Fruit fly (Drosophila melanogaster) whole organism, wandering third instar larva: ENCODE measurements around the gene Had1.

Experiments
- Abd-B ChIP-seq: fragments of >200 bp; optimal IDR thresholded peaks from 2 replicates; lab custom pipeline; 2017; ENCODE audit warnings: missing biosample characterization, missing genetic modification characterization
- CG32264 ChIP-seq: fragments of 200-800 bp; sonication (Bioruptor generic); optimal IDR thresholded peaks from 2 replicates; lab custom pipeline; 2016; ENCODE audit warnings: missing biosample characterization, missing genetic modification characterization
- GATAd ChIP-seq: sonication (Bioruptor generic); optimal IDR thresholded peaks from 2 replicates; lab custom pipeline; 2016; ENCODE audit warnings: missing biosample characterization, missing genetic modification characterization
- HLH106 ChIP-seq: fragments of 200-800 bp; optimal IDR thresholded peaks from 3 replicates; lab custom pipeline; 2019; ENCODE audit warnings: missing biosample characterization, mild to moderate bottlenecking, missing genetic modification characterization, moderate library complexity
- Myc ChIP-seq: fragments of >200 bp; optimal IDR thresholded peaks from 2 replicates; lab custom pipeline; 2017
- OdsH ChIP-seq: fragments of 200-800 bp; sonication (Bioruptor generic); optimal IDR thresholded peaks from 2 replicates; lab custom pipeline; 2016; ENCODE audit warnings: missing biosample characterization, mild to moderate bottlenecking, missing genetic modification characterization
- Vsx2 ChIP-seq: fragments of 200-300, 225-300 bp; sonication (Bioruptor generic); optimal IDR thresholded peaks from 2 replicates; lab custom pipeline; 2018; ENCODE audit warnings: missing biosample characterization, missing genetic modification characterization; ENCODE audit not compliant: partially characterized antibody
- br ChIP-seq: fragments of 200-800 bp; sonication (Bioruptor generic); optimal IDR thresholded peaks from 2 replicates; lab custom pipeline; 2016; ENCODE audit warnings: missing biosample characterization, missing genetic modification characterization
- dmrt93B ChIP-seq: fragments of 200-800 bp; sonication (Bioruptor generic); optimal IDR thresholded peaks from 2 replicates; lab custom pipeline; 2018; ENCODE audit warnings: missing biosample characterization, mild to moderate bottlenecking, missing genetic modification characterization
- fru ChIP-seq: fragments of 200-800 bp; sonication (Bioruptor generic); optimal IDR thresholded peaks from 3 replicates; lab custom pipeline; 2016; ENCODE audit warnings: missing biosample characterization, mild to moderate bottlenecking, missing genetic modification characterization
- h ChIP-seq: fragments of 200-800 bp; sonication (Bioruptor generic); optimal IDR thresholded peaks from 3 replicates; lab custom pipeline; 2016; ENCODE audit warnings: missing biosample characterization, mild to moderate bottlenecking, missing genetic modification characterization
- lola ChIP-seq: fragments of >200 bp; optimal IDR thresholded peaks from 2 replicates; lab custom pipeline; 2017; ENCODE audit warnings: missing biosample characterization, missing genetic modification characterization
- pan ChIP-seq: fragments of >200 bp; optimal IDR thresholded peaks from 2 replicates; lab custom pipeline; 2017

DNA sequence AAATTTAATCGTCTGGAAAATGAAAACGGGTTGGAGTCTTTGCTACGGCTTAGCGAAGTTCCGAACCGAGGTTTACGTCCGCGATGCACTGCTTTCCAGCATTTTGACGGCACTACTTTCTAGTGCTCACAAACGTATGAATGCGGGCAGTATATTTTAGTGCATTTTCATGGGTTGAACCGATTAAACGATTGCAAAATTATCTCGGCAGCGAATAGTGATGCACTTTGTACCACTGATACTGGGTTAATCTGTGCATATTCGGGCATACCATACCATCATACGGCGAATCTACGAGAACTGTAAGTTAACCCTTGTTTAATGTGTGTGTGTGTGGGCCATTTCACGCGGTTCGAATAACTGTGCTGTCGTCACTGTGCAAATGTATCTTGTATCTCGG, 37.7 kb downstream of the Had1 start, which contains the start of gene Mfe2:
- TF ChIP-seq CG32264 = no peak
- TF ChIP-seq h (GFP tag; lab: Kevin White, UChicago) = peak; percentile 64
- TF ChIP-seq Abd-B (GFP tag; lab: Kevin White, UChicago) = no peak
- TF ChIP-seq lola (GFP tag; lab: Kevin White, UChicago) = no peak
- TF ChIP-seq Myc (lab: Kevin White, UChicago) = peak; percentile 44
- no peak for TF ChIP-seq Vsx2 (GFP tag; lab: Kevin White, UChicago)
- TF ChIP-seq HLH106 (tag; lab: Kevin White, UChicago) = peak; percentile 43
- TF ChIP-seq dmrt93B (GFP tag; lab: Kevin White, UChicago) = no peak
- peak; percentile 39 for TF ChIP-seq fru (GFP tag; lab: Kevin White, UChicago)
- peak; percentile 40 for TF ChIP-seq br (GFP tag; lab: Kevin White, UChicago)
- no peak for TF ChIP-seq pan (lab: Kevin White, UChicago)
- peak; percentile 30 for TF ChIP-seq OdsH (GFP tag; lab: Kevin White, UChicago)
- TF ChIP-seq GATAd (GFP tag; lab: Kevin White, UChicago) = no peak
